Fruit fly (Drosophila melanogaster): ENCODE measurements around the gene Creld.

Gene Creld

DNA sequence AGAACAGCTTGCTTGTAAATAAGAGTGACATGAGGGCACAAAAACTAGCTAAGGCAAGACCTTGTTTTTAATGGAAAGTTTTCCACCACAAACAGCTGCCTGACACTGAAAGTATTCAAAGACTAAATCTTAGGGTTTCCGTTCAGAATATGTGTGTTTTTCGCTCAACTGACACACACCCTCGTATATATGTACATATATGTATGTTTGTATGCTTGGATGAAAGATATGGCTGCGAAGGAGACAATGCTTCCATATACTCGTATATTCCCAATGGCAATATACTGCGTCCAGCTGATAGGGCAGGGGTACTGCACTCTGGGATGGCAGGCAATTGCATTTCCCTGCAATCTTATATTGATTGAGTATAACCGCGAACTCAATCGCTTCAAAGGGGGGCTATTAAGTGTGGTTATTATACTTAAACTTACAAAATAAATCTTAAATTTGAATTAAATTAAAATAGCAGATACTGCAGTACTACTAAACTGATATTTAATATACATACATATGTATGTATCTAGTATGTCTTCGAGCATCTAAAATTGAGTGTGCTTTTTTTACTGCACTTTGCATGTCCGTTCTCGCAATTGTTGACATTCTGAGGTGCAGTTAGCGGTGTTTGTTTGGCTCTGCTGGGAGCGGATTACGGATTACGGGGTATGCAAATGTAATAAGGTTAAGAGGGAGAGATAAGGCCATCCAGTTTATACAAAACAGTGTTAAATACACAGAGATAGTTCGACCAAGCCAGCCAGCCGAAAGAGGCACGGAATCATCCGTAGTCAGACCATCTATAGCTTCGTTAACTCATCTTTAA lies 32.6 kb downstream of the Creld start:
- TF ChIP-seq Dll (optimal IDR thresholded peaks at IDR 0.05) (no peak), usp (GFP tag; optimal IDR thresholded peaks at IDR 0.05) (no peak), psq (optimal IDR thresholded peaks at IDR 0.05) (no peak), EcR (GFP tag; optimal IDR thresholded peaks at IDR 0.05) (no peak), CG8478 (optimal IDR thresholded peaks at IDR 0.05) (no peak), pan (optimal IDR thresholded peaks at IDR 0.05) (no peak)

DNA sequence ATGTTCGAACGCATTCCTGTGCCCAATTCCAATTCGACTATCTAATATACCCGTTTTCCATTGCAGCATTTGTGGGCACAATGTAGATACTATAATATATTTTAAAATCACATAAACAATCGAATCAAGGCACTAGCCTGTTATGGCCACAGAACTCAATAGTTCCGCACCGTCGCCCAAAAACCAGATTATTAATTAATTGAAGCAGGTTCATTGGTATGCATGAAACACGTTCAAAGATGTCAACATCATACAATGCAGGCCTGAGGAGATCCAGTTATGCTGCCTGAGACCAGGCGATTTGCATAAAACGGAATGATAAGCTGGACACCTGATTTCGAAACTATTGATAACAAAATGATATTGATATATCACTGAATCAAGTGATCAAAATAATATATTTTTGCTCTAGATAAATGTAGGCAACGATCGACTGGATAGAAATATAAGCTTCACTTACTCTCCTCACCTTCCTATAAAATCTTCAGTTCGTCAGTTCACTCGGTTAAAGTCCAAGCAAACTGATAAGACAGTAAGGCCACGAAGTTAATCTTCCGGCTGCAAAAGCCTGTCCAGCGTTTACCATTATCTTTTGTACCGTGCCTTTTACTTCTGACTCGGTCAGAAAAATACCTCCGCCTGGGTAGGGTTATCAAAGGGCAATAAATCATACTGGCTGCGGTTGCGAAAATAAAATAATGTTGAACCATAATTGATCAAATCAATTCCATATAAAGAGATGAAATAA lies 33.4 kb downstream of the Creld start:
- TF ChIP-seq usp (GFP tag; optimal IDR thresholded peaks at IDR 0.05): no peak
- no peak for TF ChIP-seq EcR (GFP tag; optimal IDR thresholded peaks at IDR 0.05)
- TF ChIP-seq pan (optimal IDR thresholded peaks at IDR 0.05): no peak
- no peak for TF ChIP-seq psq (optimal IDR thresholded peaks at IDR 0.05)
- no peak for TF ChIP-seq CG8478 (optimal IDR thresholded peaks at IDR 0.05)
- no peak for TF ChIP-seq Dll (optimal IDR thresholded peaks at IDR 0.05)

DNA sequence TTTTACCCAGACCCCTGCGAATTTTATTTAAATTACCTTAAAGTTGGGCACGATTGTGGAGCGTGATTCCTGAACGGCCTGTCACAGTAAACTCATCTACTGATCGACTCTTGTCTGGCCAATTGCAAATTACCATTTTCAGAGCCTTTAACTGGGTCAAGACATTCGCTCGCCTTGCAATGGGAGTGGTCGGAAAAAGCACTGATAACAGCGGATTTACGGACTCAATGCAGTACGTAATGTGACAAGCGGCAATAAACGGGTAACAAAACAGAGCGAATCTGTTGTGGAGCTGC lies 33.9 kb downstream of the Creld start:
- no peak for TF ChIP-seq usp (GFP tag; optimal IDR thresholded peaks at IDR 0.05)
- no peak for TF ChIP-seq EcR (GFP tag; optimal IDR thresholded peaks at IDR 0.05)
- no peak for TF ChIP-seq psq (optimal IDR thresholded peaks at IDR 0.05)
- no peak for TF ChIP-seq pan (optimal IDR thresholded peaks at IDR 0.05)
- no peak for TF ChIP-seq CG8478 (optimal IDR thresholded peaks at IDR 0.05)
- TF ChIP-seq Dll (optimal IDR thresholded peaks at IDR 0.05): no peak

DNA sequence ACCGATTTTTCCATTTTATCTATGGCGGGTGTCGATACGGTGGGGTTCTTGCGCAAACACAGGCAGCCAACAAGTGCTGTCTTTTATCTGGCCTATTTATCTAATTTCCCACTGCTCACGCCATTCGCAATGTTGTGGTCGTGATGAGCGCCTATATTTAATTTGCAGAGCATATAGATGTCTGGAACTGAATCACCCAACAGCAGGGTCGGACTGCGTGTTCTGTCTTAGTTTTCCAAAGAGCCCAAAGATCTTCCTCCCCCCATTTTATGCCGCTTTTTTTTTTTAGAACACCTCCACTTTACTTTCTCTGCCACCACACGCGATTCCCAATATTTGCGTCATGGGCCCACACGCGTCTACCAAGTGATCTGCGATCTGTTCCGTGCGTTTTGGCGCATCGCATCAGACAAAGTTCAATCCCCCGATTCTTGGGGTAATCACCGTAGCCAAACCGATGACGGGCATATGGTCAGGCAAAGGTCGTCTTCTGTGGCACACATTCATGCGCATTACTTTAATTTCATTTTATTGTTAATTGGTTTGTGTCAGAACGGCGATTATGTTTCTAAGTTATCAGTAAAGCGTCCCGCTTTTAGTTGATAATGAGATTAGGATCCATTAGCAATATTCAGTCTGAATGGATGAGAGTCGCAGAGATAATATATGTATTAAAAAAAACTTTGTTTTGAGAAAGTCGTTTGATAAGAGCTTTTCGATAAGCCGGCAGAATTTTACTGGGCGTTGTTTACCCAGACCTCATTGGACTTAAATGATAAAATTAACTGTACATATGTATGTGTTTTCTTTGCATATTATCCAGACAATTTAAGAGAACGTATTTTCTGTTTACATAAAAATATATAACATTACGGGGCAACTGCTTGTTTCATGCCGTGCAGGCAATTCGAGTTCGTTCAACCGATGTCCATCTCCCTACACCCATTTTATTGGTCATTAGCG lies 34.8 kb downstream of the Creld start:
- TF ChIP-seq usp (GFP tag; optimal IDR thresholded peaks at IDR 0.05) (no peak), psq (optimal IDR thresholded peaks at IDR 0.05) (no peak), EcR (GFP tag; optimal IDR thresholded peaks at IDR 0.05) (peak in 1 of 2 experiments; percentile 16)

DNA sequence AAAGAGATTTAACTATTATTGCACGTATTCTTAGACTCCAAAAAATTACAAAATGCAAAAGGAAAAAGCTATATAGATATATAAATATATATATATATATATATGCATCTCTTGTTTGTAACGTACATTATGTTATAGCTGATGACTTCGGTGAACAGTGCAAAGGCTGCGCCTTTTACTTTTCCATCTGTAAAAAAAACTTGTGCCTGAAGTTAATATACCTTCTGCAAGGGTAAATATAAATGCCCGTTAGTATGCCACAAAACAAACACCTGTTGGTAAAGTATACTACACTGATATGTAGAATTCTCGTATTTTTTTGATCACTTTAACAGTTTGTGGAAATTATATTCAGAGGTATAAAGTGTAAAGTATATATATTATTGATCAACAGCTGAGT lies 35.9 kb downstream of the Creld start:
- TF ChIP-seq usp (GFP tag; optimal IDR thresholded peaks at IDR 0.05) (no peak), Dll (optimal IDR thresholded peaks at IDR 0.05) (no peak), pan (optimal IDR thresholded peaks at IDR 0.05) (no peak), CG8478 (optimal IDR thresholded peaks at IDR 0.05) (no peak), psq (optimal IDR thresholded peaks at IDR 0.05) (no peak), EcR (GFP tag; optimal IDR thresholded peaks at IDR 0.05) (no peak)

DNA sequence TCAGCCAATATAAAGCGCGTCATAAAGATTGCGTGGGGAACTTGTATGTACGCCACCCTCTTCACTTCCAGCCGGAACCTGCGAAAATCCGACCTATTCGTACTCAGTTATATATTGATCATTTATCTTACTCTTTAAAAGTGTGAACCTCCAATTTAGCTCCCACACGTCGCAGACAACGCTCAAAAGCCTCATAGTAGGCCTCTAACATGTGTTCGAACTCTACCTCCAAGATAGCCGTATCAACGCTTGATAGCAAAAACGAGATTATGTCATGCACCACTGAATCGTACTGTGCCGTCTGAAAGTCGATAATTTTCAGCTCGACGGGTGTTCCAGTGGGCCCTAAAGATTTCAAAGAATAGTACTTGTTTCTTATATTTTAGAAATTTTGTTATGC lies 37.4 kb downstream of the Creld start:
- TF ChIP-seq pan (optimal IDR thresholded peaks at IDR 0.05) (no peak), usp (GFP tag; optimal IDR thresholded peaks at IDR 0.05) (no peak), EcR (GFP tag; optimal IDR thresholded peaks at IDR 0.05) (no peak), CG8478 (optimal IDR thresholded peaks at IDR 0.05) (no peak), psq (optimal IDR thresholded peaks at IDR 0.05) (no peak), Dll (optimal IDR thresholded peaks at IDR 0.05) (no peak)

DNA sequence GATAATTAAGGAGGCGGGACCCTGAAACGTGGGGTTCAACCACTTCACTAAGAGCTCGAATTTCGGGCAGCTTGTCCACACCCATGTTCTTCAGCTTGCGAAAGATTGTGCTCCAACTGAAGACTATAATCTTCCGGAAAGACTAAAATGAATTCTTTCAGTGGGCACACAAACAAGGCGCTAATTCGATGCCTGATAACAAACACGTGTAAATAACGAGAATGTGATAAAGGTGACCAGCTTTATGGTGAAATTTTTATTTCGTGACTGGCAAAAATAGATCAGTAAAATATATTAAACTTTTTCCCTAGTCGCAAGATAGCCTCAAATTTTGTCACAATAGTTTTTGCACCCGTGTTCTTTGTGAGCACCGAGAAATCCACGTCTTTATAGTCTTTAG lies 38.7 kb downstream of the Creld start, which contains the start of the genes CG31975 and ovm:
CG31975 (minus strand) TSS at position 144 of the 400 bp plus-strand sequence.
ovm (minus strand) TSS at position 144 of the 400 bp plus-strand sequence.
- TF ChIP-seq EcR (GFP tag; optimal IDR thresholded peaks at IDR 0.05) (no peak), usp (GFP tag; optimal IDR thresholded peaks at IDR 0.05) (no peak), Dll (optimal IDR thresholded peaks at IDR 0.05) (no peak), pan (optimal IDR thresholded peaks at IDR 0.05) (no peak), psq (optimal IDR thresholded peaks at IDR 0.05) (no peak), CG8478 (optimal IDR thresholded peaks at IDR 0.05) (no peak)

DNA sequence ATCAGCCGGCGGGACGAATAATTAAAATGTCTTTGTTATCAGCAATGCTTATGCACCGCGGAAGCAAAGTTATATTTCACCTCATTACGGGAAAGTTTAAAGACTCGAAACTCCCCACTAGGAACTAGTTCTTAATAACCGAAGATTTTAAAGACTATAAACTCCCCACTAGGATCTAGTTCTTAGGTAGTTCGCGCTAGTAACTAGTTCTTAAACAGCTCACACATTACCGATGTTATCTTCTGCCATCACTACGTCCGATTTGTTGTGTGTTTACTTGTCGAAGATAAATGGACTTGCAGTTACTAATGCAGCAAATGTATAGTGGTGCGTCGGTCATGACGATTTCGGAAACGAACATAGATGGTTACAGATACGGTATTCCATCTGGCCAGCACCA lies 40.9 kb downstream of the Creld start, which contains the start of the genes CG31974 and CG11454:
CG31974 (minus strand) TSS at position 4 of the 400 bp plus-strand sequence.
CG11454 (plus strand) TSS at position 236 of the 400 bp plus-strand sequence.
- TF ChIP-seq usp (GFP tag; optimal IDR thresholded peaks at IDR 0.05): no peak
- no peak for TF ChIP-seq EcR (GFP tag; optimal IDR thresholded peaks at IDR 0.05)
- TF ChIP-seq CG8478 (optimal IDR thresholded peaks at IDR 0.05): no peak
- TF ChIP-seq Dll (optimal IDR thresholded peaks at IDR 0.05): no peak
- TF ChIP-seq pan (optimal IDR thresholded peaks at IDR 0.05): no peak
- no peak for TF ChIP-seq psq (optimal IDR thresholded peaks at IDR 0.05)

DNA sequence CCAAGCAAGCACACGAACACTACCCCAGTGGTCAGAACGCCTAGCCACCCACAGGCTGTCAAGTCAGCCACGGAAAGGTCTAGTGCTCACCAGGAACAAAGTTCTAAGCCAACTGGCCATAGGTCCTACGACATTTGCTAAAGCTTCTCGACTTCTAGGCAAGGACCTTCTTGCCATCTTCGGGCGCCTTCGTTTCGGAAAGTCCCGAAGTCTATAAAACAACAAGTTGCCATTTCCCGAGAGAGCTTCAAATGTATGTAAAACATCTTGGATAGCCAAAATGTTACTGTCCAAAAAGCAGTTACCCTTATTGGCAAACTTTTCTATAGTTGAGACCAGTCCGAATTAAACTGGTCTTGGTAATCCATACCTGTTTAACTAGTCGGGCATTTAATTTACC lies 44.3 kb downstream of the Creld start:
- TF ChIP-seq CG8478 (optimal IDR thresholded peaks at IDR 0.05) (no peak), usp (GFP tag; optimal IDR thresholded peaks at IDR 0.05) (no peak), EcR (GFP tag; optimal IDR thresholded peaks at IDR 0.05) (no peak), Dll (optimal IDR thresholded peaks at IDR 0.05) (no peak), pan (optimal IDR thresholded peaks at IDR 0.05) (no peak), psq (optimal IDR thresholded peaks at IDR 0.05) (no peak)

DNA sequence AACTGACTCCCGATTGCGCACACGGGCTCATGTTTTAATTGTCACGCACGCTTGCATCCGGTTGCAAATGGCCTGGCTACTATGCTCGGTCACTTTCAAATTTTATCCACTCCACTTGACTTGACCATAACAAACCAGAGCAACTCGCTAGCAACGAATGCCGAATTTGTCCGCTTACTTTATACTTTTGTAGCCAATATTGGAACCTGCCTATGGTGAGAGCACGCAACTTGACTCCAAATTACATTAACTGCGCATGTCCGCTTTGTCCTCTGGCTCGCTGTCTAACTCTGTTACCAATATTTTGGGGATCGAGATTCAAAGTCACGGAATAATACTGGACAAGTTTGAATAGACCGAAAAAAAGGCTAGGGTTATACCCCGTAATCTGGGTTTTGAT lies 51.0 kb downstream of the Creld start, which contains the start of gene CG42399:
CG42399 (minus strand) TSS at position 159 of the 400 bp plus-strand sequence.
- TF ChIP-seq EcR (GFP tag; optimal IDR thresholded peaks at IDR 0.05): no peak
- no peak for TF ChIP-seq usp (GFP tag; optimal IDR thresholded peaks at IDR 0.05)
- TF ChIP-seq psq (optimal IDR thresholded peaks at IDR 0.05): no peak
- TF ChIP-seq pan (optimal IDR thresholded peaks at IDR 0.05): no peak

Measured in whole organism.